Fruit fly (Drosophila melanogaster): ENCODE measurements around the gene CG14355.

DNA sequence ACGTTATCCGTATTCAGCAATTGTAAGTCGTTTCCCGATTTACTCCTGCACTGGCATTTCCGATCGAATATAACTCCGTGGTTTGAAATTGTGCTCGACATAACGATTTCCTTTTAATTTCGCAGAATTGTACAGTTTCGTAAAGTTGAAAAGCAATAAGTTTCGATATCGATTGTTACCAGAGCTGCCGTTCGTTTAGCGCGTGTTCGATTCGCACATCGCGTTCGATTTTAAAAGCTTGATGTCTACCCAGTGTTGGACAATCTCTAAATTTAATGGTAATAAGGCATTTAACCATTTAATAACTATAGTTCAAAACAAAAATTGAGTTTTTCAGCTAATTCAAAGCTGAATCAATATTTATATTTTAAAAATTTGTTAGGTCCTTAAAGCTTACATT lies 39.7 kb downstream of the CG14355 start, which contains the start of gene CG14357:
- TF ChIP-seq CG7045 (GFP tag; optimal IDR thresholded peaks at IDR 0.05) (no peak), Hr96 (GFP tag; optimal IDR thresholded peaks at IDR 0.05) (no peak), tj (GFP tag; optimal IDR thresholded peaks at IDR 0.05) (no peak), pad (GFP tag; optimal IDR thresholded peaks at IDR 0.05) (no peak), CG12768 (GFP tag; optimal IDR thresholded peaks at IDR 0.05) (no peak), Clk (GFP tag; optimal IDR thresholded peaks at IDR 0.05) (no peak), bab1 (GFP tag; optimal IDR thresholded peaks at IDR 0.05) (no peak), kay (GFP tag; ENCODE audit: borderline replicate concordance) (no peak)

Measured in whole organism, adult.